Worm (Caenorhabditis elegans): ENCODE results near the gene bgnt-1.1.
A peak's percentile ranks its signal among the peaks of the same experiment; 100 is the strongest.

DNA sequence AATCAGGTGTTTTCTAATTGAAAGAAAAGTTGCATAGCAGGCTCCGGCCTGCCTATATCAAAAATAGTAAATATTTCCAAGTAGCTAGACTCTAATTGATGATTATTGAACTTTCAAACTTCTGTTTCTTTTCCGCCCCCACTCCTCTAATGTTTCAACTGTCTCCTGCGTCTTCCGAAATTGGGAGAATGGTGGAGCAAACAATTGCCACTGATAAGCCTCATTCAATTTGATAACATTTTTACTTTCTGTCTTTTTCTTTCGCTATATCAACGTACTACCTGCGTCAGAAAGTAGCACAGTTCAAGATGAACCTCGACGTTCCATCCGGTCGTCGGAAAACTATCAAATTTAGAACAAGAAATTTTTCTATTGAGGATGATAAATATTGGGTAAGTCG is 33.7 kb upstream of the bgnt-1.1 start, which contains the start of gene F13B12.3:
- TF ChIP-seq unc-62 (GFP tag; optimal IDR thresholded peaks at IDR 0.05) = no peak
- TF ChIP-seq unc-39 (tag; optimal IDR thresholded peaks at IDR 0.05) = no peak
- TF ChIP-seq nhr-25 (tag; optimal IDR thresholded peaks at IDR 0.05) = no peak
- no peak for TF ChIP-seq nhr-11 (tag; optimal IDR thresholded peaks at IDR 0.05)
- no peak for TF ChIP-seq mdl-1 (tag; optimal IDR thresholded peaks at IDR 0.05)
- TF ChIP-seq R02D3.7 (tag; optimal IDR thresholded peaks at IDR 0.05) = no peak
- no peak for TF ChIP-seq nhr-77 (tag; optimal IDR thresholded peaks at IDR 0.05)
- TF ChIP-seq elt-3 (tag; optimal IDR thresholded peaks at IDR 0.05) = no peak
- no peak for TF ChIP-seq lin-39 (tag; optimal IDR thresholded peaks at IDR 0.05)
- TF ChIP-seq egl-27 (tag; optimal IDR thresholded peaks at IDR 0.05) = no peak
- no peak for TF ChIP-seq tbx-2 (tag; optimal IDR thresholded peaks at IDR 0.05)
- peak; percentile 90 for TF ChIP-seq pqm-1 (tag; optimal IDR thresholded peaks at IDR 0.05)
- no peak for TF ChIP-seq nhr-237 (tag; optimal IDR thresholded peaks at IDR 0.05)
